Fruit fly (Drosophila melanogaster): ENCODE data around the gene yellow-k.

yellow-k gene

dm6 chr3L:15498745-15499144 is 21.7 kb upstream of the yellow-k start, which contains the start of gene CG7275 (continued):
- TF ChIP-seq CG10274 (GFP tag; optimal IDR thresholded peaks at IDR 0.05), result no peak
- peak; percentile 67 for TF ChIP-seq CG18011 (GFP tag; optimal IDR thresholded peaks at IDR 0.05)
- no peak for TF ChIP-seq CG4730 (GFP tag; IDR thresholded peaks at IDR 0.05)
- TF ChIP-seq Hsf (GFP tag; optimal IDR thresholded peaks at IDR 0.05), result no peak
- TF ChIP-seq sr (GFP tag; IDR thresholded peaks at IDR 0.05), result no peak
- TF ChIP-seq eve (GFP tag; optimal IDR thresholded peaks at IDR 0.05), result no peak
- peak; percentile 59 for TF ChIP-seq CG17186 (GFP tag; optimal IDR thresholded peaks at IDR 0.05)
- no peak for TF ChIP-seq CG16779 (GFP tag; IDR thresholded peaks at IDR 0.05)
- no peak for TF ChIP-seq da (GFP tag; optimal IDR thresholded peaks at IDR 0.05)
- no peak for TF ChIP-seq CG10543 (GFP tag; optimal IDR thresholded peaks at IDR 0.05)
- TF ChIP-seq Stat92E (GFP tag; optimal IDR thresholded peaks at IDR 0.05), result no peak
- TF ChIP-seq Med (GFP tag), result peak; percentile 85
- no peak for TF ChIP-seq CkIIα-i1 (GFP tag; IDR thresholded peaks at IDR 0.05)
- no peak for TF ChIP-seq chm (GFP tag; IDR thresholded peaks at IDR 0.05)
- no peak for TF ChIP-seq CG18599 (GFP tag; optimal IDR thresholded peaks at IDR 0.05)
- no peak for TF ChIP-seq inv (GFP tag; IDR thresholded peaks at IDR 0.05; ENCODE audit: partially characterized antibody)
- TF ChIP-seq D (optimal IDR thresholded peaks at IDR 0.05), result no peak
- TF ChIP-seq D (GFP tag; optimal IDR thresholded peaks at IDR 0.05), result no peak
- no peak for TF ChIP-seq tio (GFP tag; optimal IDR thresholded peaks at IDR 0.05)
- TF ChIP-seq ci (GFP tag; IDR thresholded peaks at IDR 0.05), result peak; percentile 42; the same call in 1 of the 3 replicates
- no peak for TF ChIP-seq jigr1 (GFP tag; IDR thresholded peaks at IDR 0.05)
- TF ChIP-seq CG2129 (GFP tag; IDR thresholded peaks at IDR 0.05; ENCODE audit: partially characterized antibody), result no peak
- TF ChIP-seq Fer1 (GFP tag; optimal IDR thresholded peaks at IDR 0.05), result peak; percentile 49
- no peak for TF ChIP-seq CG18764 (GFP tag; optimal IDR thresholded peaks at IDR 0.05)
- no peak for TF ChIP-seq CG1529 (GFP tag; optimal IDR thresholded peaks at IDR 0.05)
- peak; percentile 73 for TF ChIP-seq CG3847 (GFP tag; IDR thresholded peaks at IDR 0.05)
- TF ChIP-seq lab (GFP tag; optimal IDR thresholded peaks at IDR 0.05), result no peak
- no peak for TF ChIP-seq Hand (GFP tag; optimal IDR thresholded peaks at IDR 0.05)
- peak; percentile 92 for TF ChIP-seq stwl (tag; optimal IDR thresholded peaks at IDR 0.05)
- no peak for TF ChIP-seq Optix (GFP tag; IDR thresholded peaks at IDR 0.05)
- no peak for TF ChIP-seq Xrp1 (GFP tag; IDR thresholded peaks at IDR 0.05)
- no peak for TF ChIP-seq Kr (GFP tag; optimal IDR thresholded peaks at IDR 0.05)
- TF ChIP-seq CG16815 (GFP tag; optimal IDR thresholded peaks at IDR 0.05), result no peak
- TF ChIP-seq nerfin-2 (GFP tag; IDR thresholded peaks at IDR 0.05; ENCODE audit: partially characterized antibody), result peak; percentile 23; the same call in 1 of the 2 replicates
- TF ChIP-seq bab2 (GFP tag; optimal IDR thresholded peaks at IDR 0.05), result no peak
- TF ChIP-seq CG15514 (GFP tag; optimal IDR thresholded peaks at IDR 0.05), result peak; percentile 57
- TF ChIP-seq sim (GFP tag; IDR thresholded peaks at IDR 0.05), result no peak
- no peak for TF ChIP-seq Nf-YC (tag; optimal IDR thresholded peaks at IDR 0.05)
- TF ChIP-seq CG17802 (tag; optimal IDR thresholded peaks at IDR 0.05), result no peak
- no peak for TF ChIP-seq psq (GFP tag; optimal IDR thresholded peaks at IDR 0.05)
- TF ChIP-seq Dad (GFP tag; optimal IDR thresholded peaks at IDR 0.05), result no peak
- TF ChIP-seq ase (GFP tag; IDR thresholded peaks at IDR 0.05), result no peak
- peak; percentile 30; the same call in 1 of the 2 replicates for TF ChIP-seq hbn (GFP tag; IDR thresholded peaks at IDR 0.05; ENCODE audit: partially characterized antibody)
- TF ChIP-seq repo (GFP tag; optimal IDR thresholded peaks at IDR 0.05), result no peak
- TF ChIP-seq zf30C (GFP tag; optimal IDR thresholded peaks at IDR 0.05), result no peak
- no peak for TF ChIP-seq corto (GFP tag; optimal IDR thresholded peaks at IDR 0.05)
- no peak for TF ChIP-seq wdn (GFP tag; IDR thresholded peaks at IDR 0.05)
- no peak for TF ChIP-seq CG5180 (GFP tag; optimal IDR thresholded peaks at IDR 0.05)
- no peak for TF ChIP-seq gce (GFP tag; IDR thresholded peaks at IDR 0.05)
- no peak for TF ChIP-seq so (GFP tag; IDR thresholded peaks at IDR 0.05)
- no peak for TF ChIP-seq Pdp1 (GFP tag; optimal IDR thresholded peaks at IDR 0.05)

Data from whole organism, embryonic.